Fruit fly (Drosophila melanogaster) Kc167 (cell line): Measurements from ENCODE around the gene Nos.

Source experiments
- Myc ChIP-seq: fragments of >200 bp; optimal IDR thresholded peaks from 2 replicates; lab custom pipeline; 2017; ENCODE audit warnings: missing external identifiers
- Sin3A ChIP-seq: fragments of >200 bp; optimal IDR thresholded peaks from 2 replicates; lab custom pipeline; 2018; ENCODE audit warnings: missing external identifiers
- h ChIP-seq: fragments of >200 bp; optimal IDR thresholded peaks from 3 replicates; lab custom pipeline; 2018; ENCODE audit warnings: missing external identifiers
- insv ChIP-seq: fragments of >200 bp; optimal IDR thresholded peaks from 3 replicates; lab custom pipeline; 2018; ENCODE audit warnings: missing external identifiers
- psq ChIP-seq: fragments of >200 bp; optimal IDR thresholded peaks from 2 replicates; lab custom pipeline; 2017; ENCODE audit warnings: missing external identifiers
- ttk ChIP-seq: sonication (Bioruptor generic); optimal IDR thresholded peaks from 2 replicates; lab custom pipeline; 2017; ENCODE audit warnings: missing external identifiers

The Nos gene

DNA sequence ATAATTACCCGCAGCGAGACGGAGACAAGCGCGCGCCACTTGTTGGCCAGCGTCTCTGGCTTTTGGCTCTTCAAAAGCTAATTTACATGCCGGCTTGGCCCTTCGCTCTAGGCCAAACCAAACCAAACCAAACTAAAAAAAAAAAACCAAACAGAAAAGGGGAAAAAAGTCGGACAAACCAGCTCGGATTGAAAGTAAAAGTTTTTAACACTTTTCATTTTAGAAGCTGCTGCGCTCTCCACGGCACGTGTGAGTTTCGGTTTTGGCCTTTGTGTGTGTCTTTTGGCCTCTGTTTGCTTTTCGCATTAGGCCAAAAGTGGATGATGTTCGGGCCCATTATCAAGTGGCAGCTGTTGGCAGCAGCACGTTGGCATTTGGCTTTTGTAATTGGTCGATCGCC lies 56.1 kb downstream of the Nos start:
- TF ChIP-seq Sin3A (lab: Kevin White, UChicago) = no peak
- TF ChIP-seq h (lab: Kevin White, UChicago) = no peak

dm6 chr2L:10774041-10774440 lies 63.3 kb downstream of the Nos start:
- no peak for TF ChIP-seq insv (lab: Kevin White, UChicago)

- TF ChIP-seq Sin3A (lab: Kevin White, UChicago) (no peak), h (lab: Kevin White, UChicago) (no peak), Myc (lab: Kevin White, UChicago) (no peak), psq (lab: Kevin White, UChicago) (no peak), insv (lab: Kevin White, UChicago) (no peak), ttk (no peak)
Measured at dm6 chr2L:10770568-10770967, 66.7 kb downstream of the Nos start, which contains the start of gene CG17127. Gene CG17127, plus strand, starts transcription at chr2L:10770868.

- TF ChIP-seq Myc (lab: Kevin White, UChicago) (no peak), Sin3A (lab: Kevin White, UChicago) (no peak), ttk (no peak), psq (lab: Kevin White, UChicago) (no peak), insv (lab: Kevin White, UChicago) (no peak), h (lab: Kevin White, UChicago) (no peak)
Measured at dm6 chr2L:10769708-10770107, 67.6 kb downstream of the Nos start, which contains the start of gene CG6724. Gene CG6724, minus strand, starts transcription at chr2L:10769952.

- TF ChIP-seq insv (lab: Kevin White, UChicago) (no peak), h (lab: Kevin White, UChicago) (no peak), ttk (no peak), Myc (lab: Kevin White, UChicago) (no peak), Sin3A (lab: Kevin White, UChicago) (no peak), psq (lab: Kevin White, UChicago) (no peak)
Measured at dm6 chr2L:10767597-10768188, 69.6 kb downstream of the Nos start, which contains the start of gene Ubc2. Gene Ubc2, minus strand, starts transcription at chr2L:10768006.

DNA sequence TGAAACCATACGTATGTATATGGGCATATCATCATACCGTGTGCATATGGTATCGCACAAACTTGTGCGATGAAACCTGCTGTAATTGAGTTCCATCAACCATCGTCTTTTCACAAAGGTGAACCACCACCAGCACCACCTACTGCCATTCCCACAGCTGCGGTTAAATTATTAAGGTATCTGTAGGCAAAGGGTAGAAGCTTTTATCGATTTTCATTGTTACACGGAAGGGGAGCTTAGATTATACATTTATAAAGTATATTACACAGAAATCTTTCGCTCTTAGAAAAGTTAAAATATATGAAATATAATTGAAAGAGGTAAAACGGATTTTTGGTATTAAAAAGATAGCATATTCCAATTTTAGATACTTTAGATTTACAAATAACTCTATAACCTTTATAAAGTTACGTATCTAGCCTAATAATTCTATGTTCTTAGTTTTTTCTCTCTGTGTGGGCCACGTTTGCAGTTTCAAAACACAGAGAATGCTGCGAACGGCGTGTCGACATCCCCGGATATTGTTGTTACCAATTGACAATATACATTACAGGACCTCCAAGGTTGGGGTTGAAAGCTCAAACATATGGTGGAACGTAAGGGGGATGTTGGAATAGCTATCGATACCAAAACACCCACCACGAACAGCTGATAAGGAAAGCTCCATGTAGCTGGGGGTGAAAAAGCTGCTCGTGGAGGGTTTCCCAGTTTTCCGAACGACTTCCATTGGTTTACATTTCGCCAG lies 76.7 kb downstream of the Nos start, which contains the start of gene CG6495:
Gene CG6495 (plus strand): TSS at position 695 of the 745 bp plus-strand sequence.
- TF ChIP-seq insv (lab: Kevin White, UChicago) (no peak), Sin3A (lab: Kevin White, UChicago) (no peak), Myc (lab: Kevin White, UChicago) (no peak), ttk (no peak), psq (lab: Kevin White, UChicago) (no peak), h (lab: Kevin White, UChicago) (no peak)

dm6 chr2L:10759624-10760023 lies 77.7 kb downstream of the Nos start:
- TF ChIP-seq insv (lab: Kevin White, UChicago) (no peak), psq (lab: Kevin White, UChicago) (no peak), Myc (lab: Kevin White, UChicago) (no peak), ttk (no peak), Sin3A (lab: Kevin White, UChicago) (no peak), h (lab: Kevin White, UChicago) (no peak)

DNA sequence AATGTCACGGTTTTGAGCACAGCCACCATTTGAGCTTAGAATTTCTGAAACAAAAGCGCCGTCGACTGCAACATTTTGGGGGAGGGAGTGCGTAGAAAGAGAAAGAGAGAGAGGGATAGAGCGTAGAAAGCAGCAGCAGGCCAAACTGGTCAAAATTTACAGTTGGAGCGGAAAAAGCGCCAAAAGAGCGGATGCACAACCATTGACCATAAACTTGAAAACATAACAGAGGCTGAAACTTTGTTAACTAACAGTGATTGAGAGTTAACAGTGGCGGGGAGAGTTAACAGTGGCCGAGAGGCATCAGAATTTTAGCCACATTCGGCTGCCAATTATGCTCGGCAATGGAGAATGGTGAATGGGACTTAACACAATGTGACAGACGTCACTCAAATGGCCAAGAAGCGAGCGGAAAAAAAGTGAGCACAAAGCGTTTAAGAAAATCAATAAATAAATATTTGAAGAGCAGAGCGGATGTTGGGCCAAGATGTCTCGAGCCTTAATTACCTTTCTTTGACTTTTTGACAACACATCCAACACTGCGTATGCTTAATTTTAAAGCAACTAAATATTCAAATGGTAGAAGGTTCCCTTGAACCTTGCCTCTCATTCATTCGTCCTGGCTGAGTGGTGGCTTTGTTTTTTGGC lies 80.1 kb downstream of the Nos start:
- no peak for TF ChIP-seq psq (lab: Kevin White, UChicago)
- no peak for TF ChIP-seq h (lab: Kevin White, UChicago)
- TF ChIP-seq Myc (lab: Kevin White, UChicago) = no peak
- TF ChIP-seq Sin3A (lab: Kevin White, UChicago) = no peak
- no peak for TF ChIP-seq insv (lab: Kevin White, UChicago)
- no peak for TF ChIP-seq ttk

dm6 chr2L:10756049-10756448 lies 81.3 kb downstream of the Nos start, which contains the start of gene CG17124:
Gene CG17124, minus strand, starts transcription at chr2L:10756325.
- no peak for TF ChIP-seq psq (lab: Kevin White, UChicago)
- no peak for TF ChIP-seq insv (lab: Kevin White, UChicago)
- TF ChIP-seq ttk = no peak
- no peak for TF ChIP-seq Sin3A (lab: Kevin White, UChicago)
- TF ChIP-seq h (lab: Kevin White, UChicago) = no peak
- TF ChIP-seq Myc (lab: Kevin White, UChicago) = no peak

DNA sequence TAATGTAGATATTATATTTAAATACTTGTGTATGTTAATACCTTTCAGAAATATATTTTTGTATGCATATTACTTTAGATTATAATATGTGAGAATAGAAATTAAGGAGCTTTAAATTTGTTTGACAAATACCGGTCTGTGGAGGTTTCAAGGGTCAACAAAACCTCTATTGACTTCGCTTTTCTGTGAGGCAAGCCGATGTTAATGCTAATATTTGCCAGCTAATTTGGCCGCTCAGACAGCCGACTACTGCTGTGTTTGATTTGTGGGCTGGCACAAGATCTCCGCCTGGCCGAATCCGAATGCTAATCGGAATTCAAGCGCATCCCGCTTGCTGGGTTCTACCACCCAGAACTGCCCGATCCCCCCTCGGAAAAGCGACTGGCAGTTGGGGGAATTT lies 82.7 kb downstream of the Nos start:
- TF ChIP-seq Sin3A (lab: Kevin White, UChicago) (no peak), h (lab: Kevin White, UChicago) (no peak), psq (lab: Kevin White, UChicago) (no peak), Myc (lab: Kevin White, UChicago) (no peak), ttk (no peak), insv (lab: Kevin White, UChicago) (no peak)
